Fruit fly (Drosophila melanogaster): ENCODE results near the gene Acp98AB.

DNA sequence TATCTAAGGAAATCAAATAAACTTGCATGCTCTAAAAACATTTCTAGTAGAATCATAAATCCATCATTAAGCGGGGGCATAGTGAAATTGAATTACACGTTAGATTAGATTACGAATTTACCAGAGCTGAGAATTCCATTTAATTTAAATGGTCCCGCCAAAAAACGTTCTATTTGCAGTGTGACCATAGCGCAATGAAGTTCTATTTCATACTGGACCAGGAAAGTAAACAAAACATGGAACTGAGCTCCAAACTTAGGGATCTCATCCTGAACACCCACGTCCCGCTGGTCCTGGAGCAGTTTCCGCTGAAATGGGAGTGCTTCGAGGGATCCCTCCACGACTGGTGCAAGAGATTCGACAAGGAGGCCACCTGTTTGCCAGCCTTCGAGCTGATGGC is 336 bp downstream of the Acp98AB start, which contains the start of gene HSPBAP1:
- TF ChIP-seq CG5204 (GFP tag; optimal IDR thresholded peaks at IDR 0.05) (no peak), tj (GFP tag; optimal IDR thresholded peaks at IDR 0.05) (no peak), pad (GFP tag; optimal IDR thresholded peaks at IDR 0.05) (no peak), Clk (GFP tag; optimal IDR thresholded peaks at IDR 0.05) (no peak), Mnt (GFP tag; optimal IDR thresholded peaks at IDR 0.05) (no peak), CG7045 (GFP tag; optimal IDR thresholded peaks at IDR 0.05) (no peak), cic (GFP tag; optimal IDR thresholded peaks at IDR 0.05) (no peak), CG12768 (GFP tag; optimal IDR thresholded peaks at IDR 0.05) (no peak), CG11617 (GFP tag; optimal IDR thresholded peaks at IDR 0.05) (no peak), CG33017 (tag; optimal IDR thresholded peaks at IDR 0.05) (no peak), kay (GFP tag; ENCODE audit: borderline replicate concordance) (no peak)
